Fruit fly (Drosophila melanogaster) whole organism, embryonic: ENCODE results near the gene Pkg21D.

Experiments used
- BEAF-32 ChIP-seq: fragments of 200-800 bp; sonication (Bioruptor generic); optimal IDR thresholded peaks from 3 replicates; lab custom pipeline; 2017; ENCODE audit warnings: missing biosample characterization, missing genetic modification characterization, mild to moderate bottlenecking, moderate library complexity, missing genetic modification reagents
- Bgb ChIP-seq: fragments of 200-800 bp; sonication (Bioruptor generic); IDR thresholded peaks from 2 replicates; pipeline ENCODE4 v1.3.6; 2022; ENCODE audit warnings: missing biosample characterization, missing genetic modification characterization; ENCODE audit not compliant: partially characterized antibody
- CG10654 ChIP-seq: fragments of 200-800 bp; sonication (Bioruptor generic); optimal IDR thresholded peaks from 2 replicates; lab custom pipeline; 2016; ENCODE audit warnings: missing biosample characterization, missing genetic modification characterization
- CG11085 ChIP-seq: fragments of 200-800 bp; sonication (Bioruptor generic); IDR thresholded peaks from 2 replicates; pipeline ENCODE4 v1.3.6; 2022; ENCODE audit warnings: missing biosample characterization, missing genetic modification characterization
- CG13296 ChIP-seq: fragments of 200-800 bp; sonication (Bioruptor generic); optimal IDR thresholded peaks from 3 replicates; lab custom pipeline; 2018; ENCODE audit warnings: missing biosample characterization, mild to moderate bottlenecking, missing genetic modification characterization
- CG13775 ChIP-seq: fragments of 200-800 bp; sonication (Bioruptor generic); optimal IDR thresholded peaks from 3 replicates; lab custom pipeline; 2017; ENCODE audit warnings: missing biosample characterization, mild to moderate bottlenecking, missing genetic modification characterization
- CG14050 ChIP-seq: fragments of 200-800 bp; sonication (Bioruptor generic); IDR thresholded peaks from 3 replicates; pipeline ENCODE4 v1.3.6; 2022; ENCODE audit warnings: missing biosample characterization, missing genetic modification characterization
- CG14710 ChIP-seq: fragments of 200-800 bp; sonication (Bioruptor generic); optimal IDR thresholded peaks from 3 replicates; lab custom pipeline; 2019; ENCODE audit warnings: missing biosample characterization, mild to moderate bottlenecking, missing genetic modification characterization, moderate library complexity
- CG16863 ChIP-seq: fragments of 200-800 bp; sonication (Bioruptor generic); optimal IDR thresholded peaks from 3 replicates; lab custom pipeline; 2016; ENCODE audit warnings: missing biosample characterization, missing genetic modification characterization
- CG17912 ChIP-seq: fragments of 200-800 bp; sonication (Bioruptor generic); optimal IDR thresholded peaks from 2 replicates; lab custom pipeline; 2018; ENCODE audit warnings: missing biosample characterization, mild to moderate bottlenecking, missing genetic modification characterization
- CG18619 ChIP-seq: fragments of 200-800 bp; sonication (Bioruptor generic); optimal IDR thresholded peaks from 3 replicates; lab custom pipeline; 2017; ENCODE audit warnings: missing biosample characterization, mild to moderate bottlenecking, missing genetic modification characterization
- CG30020 ChIP-seq: fragments of 200-800 bp; optimal IDR thresholded peaks from 2 replicates; lab custom pipeline; 2019; ENCODE audit warnings: missing biosample characterization, mild to moderate bottlenecking, missing genetic modification characterization, moderate library complexity
- CG32772 ChIP-seq: fragments of 200-800 bp; sonication (Bioruptor generic); IDR thresholded peaks from 2 replicates; pipeline ENCODE4 v1.3.6; 2022; ENCODE audit warnings: missing biosample characterization, missing genetic modification characterization
- CG34376 ChIP-seq: fragments of 200-800 bp; sonication (Bioruptor generic); optimal IDR thresholded peaks from 2 replicates; lab custom pipeline; 2018; ENCODE audit warnings: missing biosample characterization, mild to moderate bottlenecking, missing genetic modification characterization
- CG42726 ChIP-seq: fragments of 200-800 bp; sonication (Bioruptor generic); IDR thresholded peaks from 2 replicates; pipeline ENCODE4 v1.3.6; 2022; ENCODE audit warnings: missing biosample characterization, missing genetic modification characterization; ENCODE audit not compliant: partially characterized antibody
- CG4404 ChIP-seq: fragments of 200-800 bp; sonication (Bioruptor generic); IDR thresholded peaks from 2 replicates; pipeline ENCODE4 v1.3.6; 2022; ENCODE audit warnings: missing biosample characterization, missing genetic modification characterization
- CG6765 ChIP-seq: fragments of 200-800 bp; sonication (Bioruptor generic); optimal IDR thresholded peaks from 3 replicates; lab custom pipeline; 2017; ENCODE audit warnings: missing biosample characterization, mild to moderate bottlenecking, missing genetic modification characterization
- CG6791 ChIP-seq: fragments of 200-800 bp; sonication (Bioruptor generic); IDR thresholded peaks from 3 replicates; pipeline ENCODE4 v1.3.6; 2022; ENCODE audit warnings: missing biosample characterization, missing genetic modification characterization; ENCODE audit not compliant: partially characterized antibody
- CG7963 ChIP-seq: fragments of 200-800 bp; sonication (Bioruptor generic); IDR thresholded peaks from 3 replicates; pipeline ENCODE4 v1.3.6; 2022; ENCODE audit warnings: missing biosample characterization, missing genetic modification characterization; ENCODE audit not compliant: partially characterized antibody
- CG9215 ChIP-seq: fragments of 200-800 bp; sonication (Bioruptor generic); IDR thresholded peaks from 2 replicates; pipeline ENCODE4 v1.3.6; 2022; ENCODE audit warnings: missing biosample characterization, missing genetic modification characterization
- Chrac-16 ChIP-seq: fragments of 200-800 bp; sonication (Bioruptor generic); optimal IDR thresholded peaks from 3 replicates; lab custom pipeline; 2016; ENCODE audit warnings: missing biosample characterization, missing genetic modification characterization
- D19A ChIP-seq: fragments of 200-800 bp; optimal IDR thresholded peaks from 3 replicates; lab custom pipeline; 2019; ENCODE audit warnings: missing biosample characterization, mild to moderate bottlenecking, missing genetic modification characterization, moderate library complexity
- Fer1 ChIP-seq: fragments of 200-800 bp; sonication (Bioruptor generic); optimal IDR thresholded peaks from 2 replicates; lab custom pipeline; 2017; ENCODE audit warnings: missing biosample characterization, mild to moderate bottlenecking, missing genetic modification characterization
- HHEX ChIP-seq: fragments of 200-800 bp; sonication (Bioruptor generic); optimal IDR thresholded peaks from 3 replicates; lab custom pipeline; 2017; ENCODE audit warnings: missing biosample characterization, mild to moderate bottlenecking, missing genetic modification characterization, missing genetic modification reagents
- Hr3 ChIP-seq: fragments of 200-800 bp; sonication (Bioruptor generic); optimal IDR thresholded peaks from 3 replicates; lab custom pipeline; 2016; ENCODE audit warnings: missing biosample characterization, missing genetic modification characterization
- MBD-R2 ChIP-seq: fragments of 200-800 bp; sonication (Bioruptor generic); IDR thresholded peaks from 2 replicates; pipeline ENCODE4 v1.3.6; 2022; ENCODE audit warnings: missing biosample characterization, missing genetic modification characterization
- Nf-YA ChIP-seq: fragments of 200-800 bp; sonication (Bioruptor generic); IDR thresholded peaks from 2 replicates; pipeline ENCODE4 v1.3.6; 2022; ENCODE audit warnings: missing biosample characterization, missing genetic modification characterization
- Sox100B ChIP-seq: fragments of 200-800 bp; sonication (Bioruptor generic); optimal IDR thresholded peaks from 3 replicates; lab custom pipeline; 2018; ENCODE audit warnings: missing biosample characterization, mild to moderate bottlenecking, missing genetic modification characterization
- Sry-δ ChIP-seq: fragments of 200-800 bp; sonication (Bioruptor generic); optimal IDR thresholded peaks from 2 replicates; lab custom pipeline; 2016; ENCODE audit warnings: missing biosample characterization, missing genetic modification characterization
- YL-1 ChIP-seq: fragments of 200-800 bp; sonication (Bioruptor generic); optimal IDR thresholded peaks from 3 replicates; lab custom pipeline; 2017; ENCODE audit warnings: missing biosample characterization, mild to moderate bottlenecking, missing genetic modification characterization
- abd-A ChIP-seq: fragments of 200-800 bp; sonication (Bioruptor generic); optimal IDR thresholded peaks from 3 replicates; lab custom pipeline; 2019; ENCODE audit warnings: missing biosample characterization, mild to moderate bottlenecking, missing genetic modification characterization, moderate library complexity
- bab2 ChIP-seq: fragments of 200-800 bp; sonication (Bioruptor generic); optimal IDR thresholded peaks from 2 replicates; lab custom pipeline; 2016; ENCODE audit warnings: missing biosample characterization, missing genetic modification characterization
- bigmax ChIP-seq: fragments of 200-800 bp; sonication (Bioruptor generic); optimal IDR thresholded peaks from 2 replicates; lab custom pipeline; 2018; ENCODE audit warnings: missing biosample characterization, mild to moderate bottlenecking, missing genetic modification characterization
- cato ChIP-seq: fragments of 200-800 bp; sonication (Bioruptor generic); optimal IDR thresholded peaks from 2 replicates; lab custom pipeline; 2016; ENCODE audit warnings: missing biosample characterization, missing genetic modification characterization, borderline replicate concordance
- croc ChIP-seq: fragments of 200-800 bp; sonication (Bioruptor generic); conservative IDR thresholded peaks from 3 replicates; pipeline ENCODE4 v1.3.6; 2022; ENCODE audit warnings: missing biosample characterization, missing genetic modification characterization
- dmrt11E ChIP-seq: fragments of 200-800 bp; sonication (Bioruptor generic); optimal IDR thresholded peaks from 3 replicates; lab custom pipeline; 2018; ENCODE audit warnings: missing biosample characterization, mild to moderate bottlenecking, missing genetic modification characterization, moderate library complexity
- exex ChIP-seq: fragments of 200-800 bp; sonication (Bioruptor generic); optimal IDR thresholded peaks from 4 replicates; lab custom pipeline; 2018; ENCODE audit warnings: missing biosample characterization, mild to moderate bottlenecking, missing genetic modification characterization, moderate library complexity
- fru ChIP-seq: fragments of >200 bp; optimal IDR thresholded peaks from 2 replicates; lab custom pipeline; 2017
- gfzf ChIP-seq: fragments of 200-800 bp; sonication (Bioruptor generic); optimal IDR thresholded peaks from 2 replicates; lab custom pipeline; 2016; ENCODE audit warnings: missing biosample characterization, mild to moderate bottlenecking, missing genetic modification characterization, moderate library complexity
- gsb-n ChIP-seq: fragments of 200-800 bp; sonication (Bioruptor generic); optimal IDR thresholded peaks from 3 replicates; lab custom pipeline; 2018; ENCODE audit warnings: missing biosample characterization, mild to moderate bottlenecking, missing genetic modification characterization
- ham ChIP-seq: fragments of 200-800 bp; sonication (Bioruptor generic); IDR thresholded peaks from 2 replicates; pipeline ENCODE4 v1.3.6; 2022; ENCODE audit warnings: missing biosample characterization, missing genetic modification characterization
- hkb ChIP-seq, 2 experiments: fragments of 200-800 bp in 1 of 2; fragments of >200 bp in 1 of 2; sonication (Bioruptor generic) in 1 of 2; IDR thresholded peaks in 1 of 2; optimal IDR thresholded peaks in 1 of 2; 2 replicates each; pipeline versions ENCODE4 v1.3.6 to Lab custom; 2017 to 2022; ENCODE audit warnings: missing biosample characterization in 1 of 2, missing genetic modification characterization in 1 of 2
- insv ChIP-seq, 2 experiments: fragments of 200-800 bp; sonication (Bioruptor generic); optimal IDR thresholded peaks; 3 replicates each; lab custom pipeline; 2016 to 2018; ENCODE audit warnings: missing biosample characterization in 2 of 2, missing genetic modification characterization in 2 of 2
- luna ChIP-seq: fragments of 200-800 bp; sonication (Bioruptor generic); optimal IDR thresholded peaks from 2 replicates; lab custom pipeline; 2016; ENCODE audit warnings: missing biosample characterization, missing genetic modification characterization
- nerfin-2 ChIP-seq: fragments of 200-800 bp; sonication (Bioruptor generic); IDR thresholded peaks from 2 replicates; pipeline ENCODE4 v1.3.6; 2022; ENCODE audit warnings: missing biosample characterization, missing genetic modification characterization; ENCODE audit not compliant: partially characterized antibody
- pnt ChIP-seq: fragments of 200-800 bp; sonication (Bioruptor generic); optimal IDR thresholded peaks from 3 replicates; lab custom pipeline; 2016; ENCODE audit warnings: missing biosample characterization, missing genetic modification characterization
- row ChIP-seq: fragments of 200-800 bp; sonication (Bioruptor generic); IDR thresholded peaks from 3 replicates; pipeline ENCODE4 v1.3.6; 2022; ENCODE audit warnings: missing biosample characterization, missing genetic modification characterization
- tio ChIP-seq: fragments of 200-800 bp; sonication (Bioruptor generic); optimal IDR thresholded peaks from 2 replicates; lab custom pipeline; 2017; ENCODE audit warnings: missing biosample characterization, missing genetic modification characterization, inconsistent platforms
- tll ChIP-seq, 2 experiments: fragments of 200-800 bp in 1 of 2; fragments of >200 bp in 1 of 2; sonication (Bioruptor generic) in 1 of 2; optimal IDR thresholded peaks; 2 replicates each; lab custom pipeline; 2017 to 2019; ENCODE audit warnings: missing biosample characterization in 2 of 2, missing genetic modification characterization in 2 of 2, mild to moderate bottlenecking in 1 of 2, moderate library complexity in 1 of 2
- z ChIP-seq: fragments of 200-800 bp; sonication (Bioruptor generic); IDR thresholded peaks from 3 replicates; pipeline ENCODE4 v1.3.6; 2022; ENCODE audit warnings: missing biosample characterization, missing genetic modification characterization

Pkg21D gene

dm6 chr2L:815785-816389, 25.3 kb upstream of the Pkg21D start, which contains the start of the genes Saf6 and Pex12 (continued):
- TF ChIP-seq CG6765 (GFP tag; lab: Kevin White, UChicago) (no peak), gsb-n (tag; lab: Kevin White, UChicago) (no peak), CG10654 (GFP tag; lab: Kevin White, UChicago) (no peak), Sox100B (no peak), D19A (tag; lab: Kevin White, UChicago) (no peak), CG17912 (no peak), Nf-YA (GFP tag; lab: Robert Waterston, UW) (no peak), CG6791 (peak; percentile 81), Sry-δ (GFP tag; lab: Kevin White, UChicago) (peak; percentile 68), CG14710 (tag; lab: Kevin White, UChicago) (peak; percentile 21), abd-A (no peak), Hr3 (no peak), tll (GFP tag; optimal IDR thresholded peaks at IDR 0.05; lab: Kevin White, UChicago) (no peak), nerfin-2 (GFP tag; lab: Robert Waterston, UW) (peak; percentile 79), CG11085 (GFP tag; lab: Robert Waterston, UW) (no peak), ham (GFP tag; lab: Robert Waterston, UW) (no peak), BEAF-32 (GFP tag; lab: Kevin White, UChicago) (peak; percentile 79), gfzf (GFP tag; lab: Kevin White, UChicago) (no peak), CG13296 (no peak), CG16863 (GFP tag; lab: Kevin White, UChicago) (no peak), HHEX (GFP tag; lab: Kevin White, UChicago) (no peak), tio (no peak), cato (GFP tag; lab: Kevin White, UChicago) (no peak), luna (GFP tag; lab: Kevin White, UChicago) (no peak), CG4404 (GFP tag; lab: Robert Waterston, UW) (no peak), CG42726 (GFP tag; lab: Robert Waterston, UW) (peak; percentile 14; the same call in 1 of the 2 replicates), CG7963 (GFP tag; lab: Robert Waterston, UW) (peak; percentile 83), croc (GFP tag; lab: Robert Waterston, UW) (no peak), Bgb (GFP tag; lab: Robert Waterston, UW) (peak; percentile 86), row (GFP tag; lab: Robert Waterston, UW) (peak; percentile 47), insv (GFP tag; optimal IDR thresholded peaks at IDR 0.05; lab: Kevin White, UChicago) (peak in 1 of 2 experiments; percentile 54), dmrt11E (tag; lab: Kevin White, UChicago) (no peak), CG14050 (GFP tag; lab: Robert Waterston, UW) (no peak), CG32772 (no peak), Fer1 (GFP tag; lab: Kevin White, UChicago) (no peak), bigmax (peak; percentile 21), CG30020 (tag; lab: Kevin White, UChicago) (no peak), CG34376 (GFP tag; lab: Kevin White, UChicago) (no peak), MBD-R2 (GFP tag; lab: Robert Waterston, UW) (peak; percentile 90), bab2 (no peak), CG9215 (GFP tag; lab: Robert Waterston, UW) (no peak), hkb (optimal IDR thresholded peaks at IDR 0.05; lab: Kevin White, UChicago) (no peak), hkb (GFP tag; IDR thresholded peaks at IDR 0.05; lab: Robert Waterston, UW) (no peak), YL-1 (GFP tag; lab: Kevin White, UChicago) (peak; percentile 7), pnt (GFP tag; lab: Kevin White, UChicago) (no peak), exex (tag; lab: Kevin White, UChicago) (peak; percentile 47), CG13775 (GFP tag; lab: Kevin White, UChicago) (peak; percentile 8), CG18619 (no peak), fru (lab: Kevin White, UChicago) (no peak), Chrac-16 (GFP tag; lab: Kevin White, UChicago) (no peak), z (GFP tag; lab: Robert Waterston, UW) (no peak)
